Worm (Caenorhabditis elegans): ENCODE measurements around the gene nas-32.

Gene nas-32

DNA sequence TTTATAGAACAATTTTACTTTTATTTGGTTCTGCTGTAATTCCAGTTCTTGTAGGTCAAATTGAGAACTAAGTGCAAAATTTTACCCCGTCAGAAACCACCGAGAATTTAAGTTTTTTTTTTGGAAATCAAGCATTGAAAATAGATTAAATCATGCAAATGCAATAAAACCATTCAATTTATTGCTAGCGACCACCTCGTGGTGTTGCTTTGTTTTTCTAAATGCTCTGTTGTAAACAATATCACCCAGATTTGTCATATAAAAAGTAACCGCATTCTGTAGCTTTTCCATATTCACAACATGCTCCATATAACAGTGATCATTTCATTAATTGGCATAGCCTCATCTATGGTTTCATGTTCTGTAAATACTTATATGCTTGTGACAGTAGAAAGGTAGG is 49.5 kb downstream of the nas-32 start, which contains the start of gene srbc-12:
Gene srbc-12 (plus strand): TSS at position 301 of the 400 bp plus-strand sequence.
- TF ChIP-seq sma-9 (GFP tag; optimal IDR thresholded peaks at IDR 0.05), result no peak
- no peak for TF ChIP-seq sma-9 (tag; optimal IDR thresholded peaks at IDR 0.05)
- no peak for TF ChIP-seq elt-3 (tag; optimal IDR thresholded peaks at IDR 0.05)

ce11 chrV:849042-849441 is 49.9 kb downstream of the nas-32 start:
- no peak for TF ChIP-seq egl-27 (tag; optimal IDR thresholded peaks at IDR 0.05)
- TF ChIP-seq nhr-10 (tag; optimal IDR thresholded peaks at IDR 0.05), result no peak
- no peak for TF ChIP-seq skn-1 (tag; optimal IDR thresholded peaks at IDR 0.05)
- TF ChIP-seq mdl-1 (tag; optimal IDR thresholded peaks at IDR 0.05), result no peak
- no peak for TF ChIP-seq ZK546.5 (tag; optimal IDR thresholded peaks at IDR 0.05)

- TF ChIP-seq lin-11 (tag; optimal IDR thresholded peaks at IDR 0.05) (no peak), R02D3.7 (tag; optimal IDR thresholded peaks at IDR 0.05) (no peak), fos-1 (tag; optimal IDR thresholded peaks at IDR 0.05) (no peak), ceh-82 (tag; optimal IDR thresholded peaks at IDR 0.05) (no peak), F13H6.1 (tag; optimal IDR thresholded peaks at IDR 0.05) (no peak), sma-9 (GFP tag; optimal IDR thresholded peaks at IDR 0.05) (no peak), sma-9 (tag; optimal IDR thresholded peaks at IDR 0.05) (no peak), sma-3 (GFP tag; optimal IDR thresholded peaks at IDR 0.05) (no peak), peb-1 (tag; optimal IDR thresholded peaks at IDR 0.05) (no peak), lsy-2 (tag; optimal IDR thresholded peaks at IDR 0.05) (no peak), elt-1 (tag; optimal IDR thresholded peaks at IDR 0.05) (no peak), ztf-4 (tag; optimal IDR thresholded peaks at IDR 0.05) (no peak), unc-55 (GFP tag; optimal IDR thresholded peaks at IDR 0.05) (no peak), nhr-6 (tag; optimal IDR thresholded peaks at IDR 0.05) (no peak), gmeb-1 (tag; optimal IDR thresholded peaks at IDR 0.05) (no peak), dmd-4 (tag; optimal IDR thresholded peaks at IDR 0.05) (no peak), nhr-25 (tag; optimal IDR thresholded peaks at IDR 0.05) (no peak), ztf-1 (GFP tag; conservative IDR thresholded peaks at IDR 0.05) (no peak), unc-39 (tag; optimal IDR thresholded peaks at IDR 0.05) (no peak), skn-1 (tag; optimal IDR thresholded peaks at IDR 0.05) (no peak)
Observed at ce11 chrV:847521-847920, 51.5 kb downstream of the nas-32 start, which contains the start of gene srbc-13. Gene srbc-13 (plus strand): TSS chrV:847821.
